Worm (Caenorhabditis elegans) whole organism, midembryonic: Measurements from ENCODE around the gene C15B12.2.

Experiments
- T22C8.4 ChIP-seq: fragments of 200-800 bp; sonication (Bioruptor generic); IDR thresholded peaks from 2 replicates; pipeline ENCODE4 v1.3.6; 2022; ENCODE audit warnings: missing genetic modification characterization, missing compliant biosample characterization
- cog-1 ChIP-seq: sonication (generic microtip); optimal IDR thresholded peaks from 2 replicates; lab custom pipeline; 2016; ENCODE audit warnings: missing genetic modification characterization, missing compliant biosample characterization
- flt-1 ChIP-seq: fragments of 200-800 bp; sonication (Bioruptor generic); IDR thresholded peaks from 2 replicates; pipeline ENCODE4 v1.3.6; 2022; ENCODE audit warnings: missing genetic modification characterization, missing compliant biosample characterization
- ztf-23 ChIP-seq: fragments of 200-800 bp; sonication (Bioruptor generic); IDR thresholded peaks from 2 replicates; pipeline ENCODE4 v1.3.6; 2022; ENCODE audit warnings: missing genetic modification reagents, missing genetic modification characterization, missing compliant biosample characterization
- ztf-29 ChIP-seq: fragments of 200-800 bp; sonication (Bioruptor generic); IDR thresholded peaks from 2 replicates; pipeline ENCODE4 v1.3.6; 2022; ENCODE audit warnings: missing genetic modification reagents, missing genetic modification characterization, missing compliant biosample characterization

DNA sequence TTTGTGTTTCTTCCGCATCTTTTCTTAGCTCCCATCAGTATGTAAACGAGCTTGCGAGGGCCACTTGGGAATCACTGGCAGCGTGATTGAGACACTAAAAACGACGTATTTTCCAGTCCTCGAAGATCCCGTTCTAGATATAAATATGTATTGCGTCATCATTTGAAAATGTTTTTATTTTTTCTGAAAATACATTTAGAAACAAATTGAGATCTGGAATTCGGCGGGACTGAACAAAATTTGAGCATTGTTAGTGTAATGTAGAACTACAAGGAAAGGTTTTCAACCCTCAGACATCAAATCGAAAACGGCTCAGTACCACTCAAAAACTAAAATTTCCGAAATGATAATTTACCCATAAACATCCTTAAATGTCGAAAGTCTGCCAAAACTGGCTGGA is 49.6 kb upstream of the C15B12.2 start:
- no peak for TF ChIP-seq flt-1 (GFP tag; lab: Robert Waterston, UW)
- no peak for TF ChIP-seq T22C8.4 (GFP tag; lab: Robert Waterston, UW)
- no peak for TF ChIP-seq cog-1
- TF ChIP-seq ztf-23 (GFP tag; lab: Robert Waterston, UW), result no peak
- TF ChIP-seq ztf-29 (GFP tag; lab: Robert Waterston, UW), result no peak
